Worm (Caenorhabditis elegans) whole organism, midembryonic: ENCODE measurements around the gene frpr-15.

Source experiments
- T22C8.4 ChIP-seq: fragments of 200-800 bp; sonication (Bioruptor generic); IDR thresholded peaks from 2 replicates; pipeline ENCODE4 v1.3.6; 2022; ENCODE audit warnings: missing genetic modification characterization, missing compliant biosample characterization
- flt-1 ChIP-seq: fragments of 200-800 bp; sonication (Bioruptor generic); IDR thresholded peaks from 2 replicates; pipeline ENCODE4 v1.3.6; 2022; ENCODE audit warnings: missing genetic modification characterization, missing compliant biosample characterization
- klf-2 ChIP-seq: fragments of 200-800 bp; sonication (Bioruptor generic); conservative IDR thresholded peaks from 2 replicates; pipeline ENCODE4 v1.3.6; 2022; ENCODE audit warnings: missing genetic modification reagents, missing genetic modification characterization, missing compliant biosample characterization
- ref-1 ChIP-seq: fragments of 200-800 bp; sonication (Bioruptor generic); conservative IDR thresholded peaks from 2 replicates; pipeline ENCODE4 v1.3.6; 2022; ENCODE audit warnings: missing genetic modification reagents, missing genetic modification characterization, missing compliant biosample characterization
- tab-1 ChIP-seq: fragments of 200-800 bp; sonication (Bioruptor generic); IDR thresholded peaks from 2 replicates; pipeline ENCODE4 v1.3.6; 2022; ENCODE audit warnings: missing genetic modification characterization, missing compliant biosample characterization
- ztf-23 ChIP-seq: fragments of 200-800 bp; sonication (Bioruptor generic); IDR thresholded peaks from 2 replicates; pipeline ENCODE4 v1.3.6; 2022; ENCODE audit warnings: missing genetic modification reagents, missing genetic modification characterization, missing compliant biosample characterization

ce11 chrV:12634746-12635145 lies 45.2 kb upstream of the frpr-15 start:
- TF ChIP-seq tab-1 (GFP tag; lab: Robert Waterston, UW) = no peak
- no peak for TF ChIP-seq klf-2 (GFP tag; lab: Robert Waterston, UW)
- no peak for TF ChIP-seq ztf-23
- TF ChIP-seq flt-1 (GFP tag; lab: Robert Waterston, UW) = no peak
- no peak for TF ChIP-seq ref-1
- TF ChIP-seq T22C8.4 = no peak
